Worm (Caenorhabditis elegans) whole organism, early embryonic: ENCODE data around the gene Y46E12A.2.

ENCODE experiments used
- B0310.2 ChIP-seq: sonication (generic microtip); optimal IDR thresholded peaks from 2 replicates; lab custom pipeline; 2016; ENCODE audit warnings: mild to moderate bottlenecking, missing genetic modification characterization, missing compliant biosample characterization
- F13C5.2 ChIP-seq: sonication (generic microtip); optimal IDR thresholded peaks from 2 replicates; lab custom pipeline; 2017; ENCODE audit warnings: mild to moderate bottlenecking, missing genetic modification characterization, inconsistent platforms, missing compliant biosample characterization
- aly-1 ChIP-seq: sonication (generic microtip); optimal IDR thresholded peaks from 2 replicates; lab custom pipeline; 2016; ENCODE audit warnings: missing genetic modification characterization, missing compliant biosample characterization
- ama-1 ChIP-seq: fragments of 150-350 bp; optimal IDR thresholded peaks from 2 replicates; lab custom pipeline; 2014
- ceh-13 ChIP-seq: fragments of 200-800 bp; sonication (Bioruptor generic); optimal IDR thresholded peaks from 2 replicates; lab custom pipeline; 2018; ENCODE audit warnings: mild to moderate bottlenecking, missing genetic modification characterization, missing compliant biosample characterization
- ceh-36 ChIP-seq: sonication (generic microtip); optimal IDR thresholded peaks from 2 replicates; lab custom pipeline; 2016; ENCODE audit warnings: missing genetic modification characterization, inconsistent platforms, missing compliant biosample characterization
- ets-7 ChIP-seq: sonication (generic microtip); optimal IDR thresholded peaks from 2 replicates; lab custom pipeline; 2016; ENCODE audit warnings: missing genotype, missing genetic modification characterization, missing compliant biosample characterization
- flt-1 ChIP-seq: fragments of 200-800 bp; sonication (Bioruptor generic); IDR thresholded peaks from 2 replicates; pipeline ENCODE4 v1.3.6; 2022; ENCODE audit warnings: missing genetic modification characterization, missing compliant biosample characterization
- hmbx-1 ChIP-seq: sonication (generic microtip); optimal IDR thresholded peaks from 2 replicates; lab custom pipeline; 2016; ENCODE audit warnings: mild to moderate bottlenecking, missing genetic modification characterization, missing compliant biosample characterization
- hmg-4 ChIP-seq: fragments of 200-800 bp; sonication (Bioruptor generic); optimal IDR thresholded peaks from 2 replicates; lab custom pipeline; 2018; ENCODE audit warnings: mild to moderate bottlenecking, missing genetic modification characterization, missing compliant biosample characterization
- hnd-1 ChIP-seq: sonication (generic microtip); optimal IDR thresholded peaks from 2 replicates; lab custom pipeline; 2016; ENCODE audit warnings: missing genetic modification characterization, missing compliant biosample characterization
- pes-1 ChIP-seq: fragments of 200-800 bp; sonication (Bioruptor generic); IDR thresholded peaks from 2 replicates; pipeline ENCODE4 v1.3.6; 2022; ENCODE audit warnings: missing genetic modification reagents, missing genetic modification characterization, missing compliant biosample characterization
- scrt-1 ChIP-seq: fragments of 200-800 bp; sonication (Bioruptor generic); IDR thresholded peaks from 2 replicates; pipeline ENCODE4 v1.3.6; 2022; ENCODE audit warnings: missing genetic modification characterization, missing compliant biosample characterization
- sea-1 ChIP-seq: fragments of 200-800 bp; sonication (Bioruptor generic); conservative IDR thresholded peaks from 2 replicates; pipeline ENCODE4 v1.3.6; 2022; ENCODE audit warnings: missing genetic modification characterization, missing compliant biosample characterization
- tbx-11 ChIP-seq: fragments of 200-800 bp; sonication (Bioruptor generic); IDR thresholded peaks from 2 replicates; pipeline ENCODE4 v1.3.6; 2022; ENCODE audit warnings: missing genetic modification characterization, missing compliant biosample characterization
- tbx-37 ChIP-seq: fragments of 200-800 bp; sonication (Bioruptor generic); conservative IDR thresholded peaks from 2 replicates; pipeline ENCODE4 v1.3.6; 2022; ENCODE audit warnings: missing genetic modification reagents, missing genetic modification characterization, missing compliant biosample characterization
- tra-4 ChIP-seq: sonication (generic microtip); optimal IDR thresholded peaks from 2 replicates; lab custom pipeline; 2017; ENCODE audit warnings: missing genetic modification characterization, missing compliant biosample characterization

Gene Y46E12A.2

DNA sequence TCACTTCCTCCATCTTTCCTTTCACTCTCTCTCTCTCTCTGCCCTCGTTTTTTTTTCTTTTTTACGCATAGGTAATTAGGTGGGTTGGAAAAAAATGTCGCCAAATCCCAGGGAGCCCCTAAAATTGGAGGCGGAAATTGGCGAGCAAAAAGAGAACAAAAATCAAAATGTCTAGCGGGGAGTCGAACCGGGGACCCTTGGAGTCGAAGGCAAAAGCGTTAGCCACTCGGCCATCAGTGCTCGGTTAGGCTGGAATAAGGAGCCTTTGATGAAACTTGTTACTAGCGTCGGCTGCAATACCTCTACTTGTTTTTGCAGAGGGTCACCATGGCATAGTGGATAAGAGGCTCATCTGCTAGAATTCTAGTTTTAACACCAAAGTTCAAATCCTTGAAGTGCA is 15.7 kb upstream of the Y46E12A.2 start:
- TF ChIP-seq pes-1: no peak
- no peak for TF ChIP-seq scrt-1 (GFP tag; lab: Robert Waterston, UW)
- no peak for TF ChIP-seq ceh-36 (tag; lab: Kevin White, UChicago)

DNA sequence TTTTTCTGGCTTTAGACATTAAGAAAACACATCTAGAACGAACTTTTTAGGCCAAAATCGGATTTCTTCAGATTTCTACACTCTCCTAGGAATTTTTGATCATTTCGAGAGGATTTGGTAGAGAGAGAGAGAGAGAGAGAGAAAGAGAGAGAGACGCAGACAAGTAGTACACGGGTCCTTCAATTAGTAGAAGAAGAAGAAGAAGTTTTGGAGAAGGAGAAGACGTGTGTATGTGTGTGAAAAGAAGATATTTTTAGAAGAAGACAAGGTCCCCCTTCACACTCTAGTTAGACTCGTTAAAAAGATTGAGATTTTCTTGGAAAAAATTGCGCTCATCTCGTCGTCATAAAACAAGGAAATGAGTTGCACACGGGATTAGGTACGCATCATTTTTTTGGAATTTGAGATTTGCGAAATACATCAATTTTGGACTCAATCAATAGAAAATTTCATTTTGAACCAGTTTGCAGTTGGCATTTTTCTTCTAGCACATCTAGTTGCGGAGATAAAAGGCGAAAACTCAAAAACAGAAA is 15.2 kb upstream of the Y46E12A.2 start:
- TF ChIP-seq sea-1 (GFP tag; lab: Robert Waterston, UW): no peak
- no peak for TF ChIP-seq ets-7 (tag; lab: Kevin White, UChicago)
- no peak for TF ChIP-seq ama-1 (lab: Kevin White, UChicago)
- TF ChIP-seq flt-1 (GFP tag; lab: Robert Waterston, UW): no peak
- no peak for TF ChIP-seq scrt-1 (GFP tag; lab: Robert Waterston, UW)
- TF ChIP-seq ceh-13 (GFP tag; lab: Kevin White, UChicago): no peak
- no peak for TF ChIP-seq tbx-11
- TF ChIP-seq pes-1: no peak
- no peak for TF ChIP-seq F13C5.2 (tag; lab: Kevin White, UChicago)
- TF ChIP-seq aly-1 (tag; lab: Kevin White, UChicago): no peak
- no peak for TF ChIP-seq hmbx-1 (tag; lab: Kevin White, UChicago)
- no peak for TF ChIP-seq B0310.2
- TF ChIP-seq hnd-1 (tag; lab: Kevin White, UChicago): no peak
- no peak for TF ChIP-seq ceh-36 (tag; lab: Kevin White, UChicago)

DNA sequence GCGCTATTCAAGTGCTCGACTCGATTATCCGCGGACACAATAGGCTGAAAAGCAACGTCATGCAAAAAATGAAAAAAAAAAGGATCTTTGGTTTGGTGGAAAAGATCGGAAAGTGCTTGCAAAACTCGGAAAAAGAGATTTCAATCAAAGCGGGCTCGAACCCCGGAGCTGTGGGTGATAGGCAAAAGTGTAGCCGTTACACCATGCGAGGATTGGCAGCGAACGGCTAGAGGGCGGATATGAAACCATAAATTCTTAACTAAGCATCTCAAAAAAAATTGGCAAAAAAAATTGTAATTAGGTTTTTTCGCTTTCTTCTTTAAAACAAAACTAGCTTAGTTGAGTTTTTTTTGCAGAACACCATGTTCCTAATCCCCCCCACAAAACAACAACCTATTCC is 14.2 kb upstream of the Y46E12A.2 start:
- no peak for TF ChIP-seq hnd-1 (tag; lab: Kevin White, UChicago)
- no peak for TF ChIP-seq hmg-4 (GFP tag; lab: Kevin White, UChicago)
- no peak for TF ChIP-seq tbx-37 (GFP tag; lab: Robert Waterston, UW)
- TF ChIP-seq flt-1 (GFP tag; lab: Robert Waterston, UW): no peak
- TF ChIP-seq ceh-36 (tag; lab: Kevin White, UChicago): no peak
- TF ChIP-seq ets-7 (tag; lab: Kevin White, UChicago): no peak
- no peak for TF ChIP-seq B0310.2
- TF ChIP-seq ama-1 (lab: Kevin White, UChicago): no peak
- TF ChIP-seq pes-1: no peak
- no peak for TF ChIP-seq scrt-1 (GFP tag; lab: Robert Waterston, UW)
- TF ChIP-seq hmbx-1 (tag; lab: Kevin White, UChicago): no peak
- TF ChIP-seq aly-1 (tag; lab: Kevin White, UChicago): no peak
- TF ChIP-seq ceh-13 (GFP tag; lab: Kevin White, UChicago): no peak
- no peak for TF ChIP-seq tra-4

DNA sequence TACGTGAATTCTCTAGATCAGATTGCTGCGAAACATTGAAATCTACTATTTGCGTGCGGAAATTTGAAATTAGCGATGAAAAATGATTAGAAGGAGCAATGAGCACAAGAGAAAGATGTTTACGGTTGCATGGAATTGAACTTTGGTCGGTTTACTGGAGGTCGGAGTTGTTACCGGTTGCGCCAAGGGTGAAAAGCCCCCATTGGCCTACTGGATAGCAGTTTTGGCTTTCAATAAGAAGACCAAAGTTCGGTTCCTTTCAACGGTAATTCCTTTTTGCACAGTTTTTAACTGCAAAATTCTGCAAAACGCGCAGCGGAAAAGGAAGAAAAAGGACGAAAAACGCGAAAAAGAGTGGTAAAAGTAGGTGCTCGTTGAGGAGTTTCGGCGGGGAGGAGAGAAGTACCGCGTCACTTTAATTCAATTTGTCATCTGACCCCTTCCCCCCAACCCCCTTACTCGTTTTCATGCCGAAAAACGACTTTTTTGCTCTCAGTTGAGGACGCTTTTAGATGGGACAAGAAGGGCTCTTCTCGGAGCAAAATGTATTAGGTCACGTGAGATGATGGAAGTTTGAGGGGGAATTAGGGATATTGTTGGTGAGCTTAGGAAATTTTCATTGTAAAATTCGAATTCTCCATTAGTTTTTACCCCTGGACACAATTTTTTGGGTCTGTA is 13.1 kb upstream of the Y46E12A.2 start:
- no peak for TF ChIP-seq pes-1
- no peak for TF ChIP-seq ceh-36 (tag; lab: Kevin White, UChicago)
- no peak for TF ChIP-seq aly-1 (tag; lab: Kevin White, UChicago)
- no peak for TF ChIP-seq tbx-37 (GFP tag; lab: Robert Waterston, UW)
- no peak for TF ChIP-seq sea-1 (GFP tag; lab: Robert Waterston, UW)
- no peak for TF ChIP-seq hmbx-1 (tag; lab: Kevin White, UChicago)
- no peak for TF ChIP-seq ama-1 (lab: Kevin White, UChicago)
- no peak for TF ChIP-seq ets-7 (tag; lab: Kevin White, UChicago)
- no peak for TF ChIP-seq hmg-4 (GFP tag; lab: Kevin White, UChicago)
- no peak for TF ChIP-seq flt-1 (GFP tag; lab: Robert Waterston, UW)
- no peak for TF ChIP-seq F13C5.2 (tag; lab: Kevin White, UChicago)
- no peak for TF ChIP-seq hnd-1 (tag; lab: Kevin White, UChicago)

DNA sequence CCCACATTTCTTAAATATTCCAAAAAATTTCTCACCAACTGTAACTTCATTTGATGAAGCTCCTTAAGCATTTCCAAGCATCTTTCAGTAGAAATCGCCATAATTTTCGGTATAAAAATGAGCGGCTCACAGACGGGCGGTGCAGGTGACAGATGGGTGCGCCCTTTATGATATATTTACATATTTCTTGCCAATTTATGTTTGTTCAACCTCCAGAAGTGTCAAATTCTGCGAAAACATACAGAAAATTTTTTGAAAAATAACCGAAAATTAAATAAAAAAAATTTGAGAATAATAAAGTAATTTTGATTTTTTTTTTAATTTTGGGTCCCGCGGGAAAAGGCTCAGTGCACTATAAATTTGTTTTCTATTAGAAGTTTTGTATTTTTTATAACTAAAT is 3.9 kb upstream of the Y46E12A.2 start, which contains the start of gene Y46E12A.3:
Y46E12A.3 (minus strand) TSS at position 101 of the 400 bp plus-strand sequence.
- TF ChIP-seq F13C5.2 (tag; lab: Kevin White, UChicago): no peak
- no peak for TF ChIP-seq hmbx-1 (tag; lab: Kevin White, UChicago)
- TF ChIP-seq ceh-36 (tag; lab: Kevin White, UChicago): no peak
- no peak for TF ChIP-seq ama-1 (lab: Kevin White, UChicago)
- TF ChIP-seq ceh-13 (GFP tag; lab: Kevin White, UChicago): no peak
- no peak for TF ChIP-seq hmg-4 (GFP tag; lab: Kevin White, UChicago)
- no peak for TF ChIP-seq hnd-1 (tag; lab: Kevin White, UChicago)
- no peak for TF ChIP-seq tbx-37 (GFP tag; lab: Robert Waterston, UW)
- no peak for TF ChIP-seq aly-1 (tag; lab: Kevin White, UChicago)
- TF ChIP-seq sea-1 (GFP tag; lab: Robert Waterston, UW): no peak
- TF ChIP-seq tbx-11: no peak
- TF ChIP-seq ets-7 (tag; lab: Kevin White, UChicago): no peak
- TF ChIP-seq scrt-1 (GFP tag; lab: Robert Waterston, UW): no peak
- TF ChIP-seq flt-1 (GFP tag; lab: Robert Waterston, UW): no peak
- TF ChIP-seq pes-1: no peak
- no peak for TF ChIP-seq B0310.2
- TF ChIP-seq tra-4: no peak

DNA sequence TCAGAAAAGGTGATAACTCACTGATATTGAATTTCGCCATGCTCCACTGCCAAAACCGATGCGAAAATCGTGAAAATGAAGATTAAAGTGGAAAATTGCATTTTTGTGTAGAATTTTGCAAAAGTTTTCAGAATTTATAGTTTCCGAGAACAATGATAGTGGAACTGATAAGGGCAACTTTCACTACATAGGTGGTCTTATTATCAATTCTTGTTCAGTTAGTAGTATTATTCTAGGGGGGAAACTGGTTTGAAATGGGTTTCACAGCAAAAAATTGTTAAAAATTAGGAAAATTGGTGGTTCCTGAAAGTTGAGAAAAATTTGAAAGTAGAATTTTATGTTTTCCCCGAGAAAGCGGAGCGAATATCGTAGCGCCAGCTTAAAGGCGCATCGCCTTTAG is 581 bp upstream of the Y46E12A.2 start, which contains the start of gene Y46E12A.5:
Y46E12A.5 (minus strand) TSS at position 101 of the 400 bp plus-strand sequence.
- no peak for TF ChIP-seq ceh-36 (tag; lab: Kevin White, UChicago)
- TF ChIP-seq tbx-11: no peak
- TF ChIP-seq ama-1 (lab: Kevin White, UChicago): no peak
- TF ChIP-seq aly-1 (tag; lab: Kevin White, UChicago): no peak
- TF ChIP-seq scrt-1 (GFP tag; lab: Robert Waterston, UW): no peak
- TF ChIP-seq ceh-13 (GFP tag; lab: Kevin White, UChicago): no peak
- TF ChIP-seq pes-1: no peak
- no peak for TF ChIP-seq B0310.2
- no peak for TF ChIP-seq hmbx-1 (tag; lab: Kevin White, UChicago)
- no peak for TF ChIP-seq flt-1 (GFP tag; lab: Robert Waterston, UW)
- TF ChIP-seq hnd-1 (tag; lab: Kevin White, UChicago): no peak
- TF ChIP-seq ets-7 (tag; lab: Kevin White, UChicago): no peak
- no peak for TF ChIP-seq tra-4
- no peak for TF ChIP-seq tbx-37 (GFP tag; lab: Robert Waterston, UW)
- no peak for TF ChIP-seq hmg-4 (GFP tag; lab: Kevin White, UChicago)
- TF ChIP-seq F13C5.2 (tag; lab: Kevin White, UChicago): no peak
- TF ChIP-seq sea-1 (GFP tag; lab: Robert Waterston, UW): no peak
